Fruit fly (Drosophila melanogaster) whole organism: Measurements from ENCODE around the gene Cyp4d21.

Source experiments
- psq ChIP-seq: fragments of >200 bp; optimal IDR thresholded peaks from 2 replicates; lab custom pipeline; 2017
- usp ChIP-seq: fragments of >200 bp; optimal IDR thresholded peaks from 2 replicates; lab custom pipeline; 2017; ENCODE audit warnings: missing biosample characterization, missing genetic modification characterization, mixed read lengths

- TF ChIP-seq psq: no peak
- TF ChIP-seq usp (GFP tag; lab: Kevin White, UChicago): no peak
These were observed 42.9 kb upstream of the Cyp4d21 start for dm6 chr2L:7562542-7562941.
